Worm (Caenorhabditis elegans) whole organism, midembryonic: ENCODE data around the gene C05D12.1.
A peak's percentile ranks its signal among the peaks of the same experiment; 100 is the strongest.
"Not testable (repeated sequence)": the region's sequence is repeated elsewhere in the genome, so short reads cannot be mapped to it uniquely, and the experiment has no call there.

Source experiments
- T22C8.4 ChIP-seq: fragments of 200-800 bp; sonication (Bioruptor generic); IDR thresholded peaks from 2 replicates; pipeline ENCODE4 v1.3.6; 2022; ENCODE audit warnings: missing genetic modification characterization, missing compliant biosample characterization
- cog-1 ChIP-seq: sonication (generic microtip); optimal IDR thresholded peaks from 2 replicates; lab custom pipeline; 2016; ENCODE audit warnings: missing genetic modification characterization, missing compliant biosample characterization
- flt-1 ChIP-seq: fragments of 200-800 bp; sonication (Bioruptor generic); IDR thresholded peaks from 2 replicates; pipeline ENCODE4 v1.3.6; 2022; ENCODE audit warnings: missing genetic modification characterization, missing compliant biosample characterization
- klf-2 ChIP-seq: fragments of 200-800 bp; sonication (Bioruptor generic); conservative IDR thresholded peaks from 2 replicates; pipeline ENCODE4 v1.3.6; 2022; ENCODE audit warnings: missing genetic modification reagents, missing genetic modification characterization, missing compliant biosample characterization
- med-1 ChIP-seq: sonication (generic microtip); optimal IDR thresholded peaks from 2 replicates; lab custom pipeline; 2017; ENCODE audit warnings: missing genetic modification characterization, mild to moderate bottlenecking, missing compliant biosample characterization, antibody characterized with exemption, missing genetic modification reagents; ENCODE audit not compliant: insufficient read depth
- ref-1 ChIP-seq: fragments of 200-800 bp; sonication (Bioruptor generic); conservative IDR thresholded peaks from 2 replicates; pipeline ENCODE4 v1.3.6; 2022; ENCODE audit warnings: missing genetic modification reagents, missing genetic modification characterization, missing compliant biosample characterization
- tab-1 ChIP-seq: fragments of 200-800 bp; sonication (Bioruptor generic); IDR thresholded peaks from 2 replicates; pipeline ENCODE4 v1.3.6; 2022; ENCODE audit warnings: missing genetic modification characterization, missing compliant biosample characterization
- ztf-23 ChIP-seq: fragments of 200-800 bp; sonication (Bioruptor generic); IDR thresholded peaks from 2 replicates; pipeline ENCODE4 v1.3.6; 2022; ENCODE audit warnings: missing genetic modification reagents, missing genetic modification characterization, missing compliant biosample characterization
- ztf-29 ChIP-seq: fragments of 200-800 bp; sonication (Bioruptor generic); IDR thresholded peaks from 2 replicates; pipeline ENCODE4 v1.3.6; 2022; ENCODE audit warnings: missing genetic modification reagents, missing genetic modification characterization, missing compliant biosample characterization

The C05D12.1 gene

DNA sequence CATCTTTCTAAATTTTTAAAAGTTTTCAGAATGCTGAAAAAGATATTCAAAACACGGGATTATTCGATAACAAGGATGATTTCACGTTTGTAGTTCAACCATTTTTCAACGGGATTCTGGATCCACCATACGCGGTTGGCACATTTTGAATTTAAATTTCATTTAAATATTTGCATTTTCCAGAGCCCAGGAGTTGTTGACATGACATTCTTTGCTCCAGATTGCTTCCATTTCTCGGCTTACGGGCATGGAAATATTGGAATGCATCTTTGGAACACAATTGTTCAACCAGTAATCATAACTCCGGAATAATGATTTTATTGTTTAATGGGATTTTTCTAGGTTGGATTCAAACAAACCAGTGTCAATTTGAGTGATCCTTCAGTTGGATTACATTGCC, 35.3 kb upstream of the C05D12.1 start:
- no peak for TF ChIP-seq T22C8.4
- TF ChIP-seq tab-1 (GFP tag; lab: Robert Waterston, UW), result no peak
- TF ChIP-seq cog-1, result no peak
- TF ChIP-seq ztf-23 (GFP tag; lab: Robert Waterston, UW), result no peak
- no peak for TF ChIP-seq flt-1
- TF ChIP-seq klf-2, result no peak

DNA sequence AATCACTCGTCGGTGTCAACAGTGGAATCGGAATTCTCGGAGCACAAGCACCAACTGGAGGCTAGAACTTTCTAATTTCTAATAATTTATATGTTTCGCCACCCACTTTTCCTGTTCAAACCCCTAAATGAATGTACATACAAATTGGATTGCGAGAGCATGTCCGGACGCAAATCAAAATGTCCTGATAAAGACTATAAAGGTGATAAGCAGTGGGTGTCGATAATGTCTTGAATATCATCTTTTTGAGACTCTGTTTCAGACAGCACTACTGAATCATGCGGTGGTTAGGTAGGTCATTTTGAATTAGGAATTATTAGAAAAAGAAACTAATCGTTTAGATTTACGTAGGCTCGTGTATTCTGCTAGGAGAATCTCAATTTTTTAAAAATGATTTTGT, 33.2 kb upstream of the C05D12.1 start, which contains the start of gene W02B12.1:
W02B12.1 (plus strand) TSS at position 269 of the 400 bp plus-strand sequence.
- TF ChIP-seq klf-2, result no peak
- no peak for TF ChIP-seq tab-1 (GFP tag; lab: Robert Waterston, UW)
- TF ChIP-seq flt-1, result no peak
- no peak for TF ChIP-seq ref-1 (GFP tag; lab: Robert Waterston, UW)
- no peak for TF ChIP-seq med-1
- TF ChIP-seq ztf-29 (GFP tag; lab: Robert Waterston, UW), result no peak
- TF ChIP-seq cog-1, result no peak
- TF ChIP-seq T22C8.4, result no peak
- TF ChIP-seq ztf-23 (GFP tag; lab: Robert Waterston, UW), result no peak

DNA sequence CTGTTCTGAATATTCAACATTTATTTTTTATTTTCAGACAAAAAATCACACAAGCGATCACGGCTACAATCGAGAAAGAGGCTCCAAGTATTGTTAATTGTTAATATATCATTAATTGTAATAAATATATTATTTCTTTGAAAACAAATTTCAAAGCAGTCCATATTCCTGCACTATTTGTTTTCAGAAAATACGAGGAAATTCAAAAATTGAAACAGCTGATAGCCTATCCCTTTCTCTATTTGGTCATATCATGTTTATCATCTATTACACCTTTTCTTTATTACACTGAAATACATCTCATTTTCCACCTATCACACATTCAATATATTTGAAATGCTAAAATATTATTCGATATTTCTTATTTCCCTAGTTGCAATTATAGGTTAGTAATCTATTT, 29.4 kb upstream of the C05D12.1 start, which contains the start of gene W02B12.13:
W02B12.13 (plus strand) TSS at position 301 of the 400 bp plus-strand sequence.
- TF ChIP-seq ref-1 (GFP tag; lab: Robert Waterston, UW), result no peak
- no peak for TF ChIP-seq ztf-23 (GFP tag; lab: Robert Waterston, UW)
- no peak for TF ChIP-seq flt-1
- no peak for TF ChIP-seq cog-1
- no peak for TF ChIP-seq T22C8.4

DNA sequence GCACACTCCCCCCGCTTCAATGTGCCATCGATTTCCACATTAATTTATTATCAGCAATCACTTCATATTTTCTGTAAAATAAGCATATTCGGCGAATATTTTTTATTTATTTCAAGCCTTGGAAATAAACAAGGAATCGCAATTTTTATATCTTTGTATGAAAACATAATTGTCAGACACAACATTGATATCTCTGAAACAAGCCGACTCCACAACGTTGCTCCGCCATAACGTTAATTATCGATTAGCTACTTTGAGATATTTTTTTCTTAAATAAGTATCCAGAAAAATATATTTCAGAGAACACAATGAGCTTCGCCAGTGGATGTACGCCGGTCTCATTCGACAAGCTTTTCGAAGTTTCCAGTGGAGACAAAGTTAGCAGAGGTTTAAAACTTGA, 28.3 kb upstream of the C05D12.1 start, which contains the start of gene adbp-1:
adbp-1 (plus strand) TSS at position 301 of the 400 bp plus-strand sequence.
- TF ChIP-seq flt-1 (no peak), T22C8.4 (no peak), ztf-29 (GFP tag; lab: Robert Waterston, UW) (no peak), klf-2 (no peak), ref-1 (GFP tag; lab: Robert Waterston, UW) (no peak), med-1 (no peak), tab-1 (GFP tag; lab: Robert Waterston, UW) (no peak)

DNA sequence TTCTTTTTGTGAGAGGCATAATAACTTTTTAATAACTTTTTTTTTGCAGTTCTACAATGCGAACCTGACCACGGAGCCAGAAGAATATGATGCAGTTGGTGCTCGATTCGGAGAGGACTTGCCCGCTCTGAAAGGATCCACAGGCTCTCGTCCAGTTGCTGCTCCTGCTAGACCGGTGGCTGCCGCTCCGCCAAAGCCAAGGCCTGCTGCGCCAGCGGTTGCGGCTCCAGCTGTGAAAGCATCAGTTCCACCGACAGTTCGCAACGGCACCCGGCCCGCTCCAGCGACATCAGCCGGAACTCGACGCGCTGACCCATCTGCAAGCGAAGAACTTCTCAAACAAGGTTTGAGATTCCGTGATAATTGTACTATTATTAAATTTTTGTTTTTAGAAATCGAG, 27.6 kb upstream of the C05D12.1 start:
- TF ChIP-seq ztf-23 (GFP tag; lab: Robert Waterston, UW), result no peak
- TF ChIP-seq flt-1, result no peak
- no peak for TF ChIP-seq cog-1
- no peak for TF ChIP-seq ref-1 (GFP tag; lab: Robert Waterston, UW)
- no peak for TF ChIP-seq T22C8.4
- TF ChIP-seq klf-2, result no peak
- TF ChIP-seq tab-1 (GFP tag; lab: Robert Waterston, UW), result no peak
- no peak for TF ChIP-seq ztf-29 (GFP tag; lab: Robert Waterston, UW)
- no peak for TF ChIP-seq med-1

DNA sequence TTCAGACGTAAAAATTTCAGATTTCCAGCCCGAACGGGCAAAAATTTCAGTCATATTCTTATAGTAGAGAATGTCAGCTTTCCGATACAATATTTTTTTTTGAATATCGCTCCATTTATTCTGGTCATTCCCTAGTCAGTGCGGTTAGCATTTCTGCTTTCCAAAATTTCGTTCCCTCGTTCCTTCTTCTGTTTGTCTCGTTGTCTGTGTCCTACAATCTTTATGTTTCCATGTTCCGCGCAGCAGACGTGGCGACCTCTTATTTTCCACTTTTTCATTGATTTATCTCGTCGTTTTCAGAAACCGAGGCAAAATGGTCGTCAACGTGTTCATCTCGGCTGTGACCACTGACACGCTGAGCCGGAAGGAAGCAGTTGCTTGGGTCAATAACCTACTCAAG, 26.9 kb upstream of the C05D12.1 start, which contains the start of gene ebp-2:
ebp-2 (plus strand) TSS at position 301 of the 400 bp plus-strand sequence.
- TF ChIP-seq tab-1 (GFP tag; lab: Robert Waterston, UW); flt-1; ref-1 (GFP tag; lab: Robert Waterston, UW): not testable (repeated sequence)

DNA sequence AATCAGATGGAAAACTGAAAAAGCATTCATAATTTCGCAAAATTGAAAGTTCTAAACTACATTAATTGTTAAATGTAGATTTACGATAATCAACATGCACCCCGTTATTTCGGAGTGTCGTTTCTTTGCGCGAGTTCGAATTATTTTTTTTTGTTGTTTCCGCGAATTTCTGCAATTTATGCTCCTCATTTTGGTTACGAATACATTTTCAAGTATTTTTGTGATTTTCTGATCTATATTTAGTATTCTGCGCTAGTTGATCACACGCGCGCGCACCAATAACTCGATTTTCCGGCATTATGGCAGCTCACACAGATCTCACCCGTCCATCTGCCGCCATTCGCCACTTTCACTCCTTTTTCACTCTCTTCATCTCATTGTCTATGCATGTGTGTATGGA, 24.7 kb upstream of the C05D12.1 start, which contains the start of gene VW02B12L.2:
VW02B12L.2 (minus strand) TSS at position 65 of the 400 bp plus-strand sequence.
- TF ChIP-seq ztf-23 (GFP tag; lab: Robert Waterston, UW) (no peak), med-1 (no peak), cog-1 (peak; percentile 16)

DNA sequence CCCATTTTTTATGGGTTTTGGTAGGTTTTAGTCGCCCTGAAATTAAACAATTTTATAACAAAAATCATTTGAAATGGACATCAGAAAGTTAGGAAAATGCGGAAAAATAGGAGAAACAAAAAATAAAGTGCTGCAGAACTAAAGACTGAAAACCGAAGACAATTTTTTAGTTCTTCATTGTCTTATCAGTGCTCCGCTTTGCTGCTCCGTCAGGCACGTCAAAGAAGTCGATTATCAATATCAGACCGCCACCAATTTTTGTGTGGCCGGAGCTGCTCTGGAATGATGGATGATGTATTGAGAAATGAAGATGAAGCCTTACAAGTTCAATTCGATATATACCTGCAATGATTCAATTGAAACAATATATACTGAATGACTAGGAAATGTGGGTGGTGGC, 22.8 kb upstream of the C05D12.1 start, which contains the start of gene vha-6:
vha-6 (minus strand) TSS at position 36 of the 400 bp plus-strand sequence.
- TF ChIP-seq flt-1 (no peak), klf-2 (no peak), T22C8.4 (no peak), med-1 (no peak), ref-1 (GFP tag; lab: Robert Waterston, UW) (no peak), tab-1 (GFP tag; lab: Robert Waterston, UW) (no peak), ztf-23 (GFP tag; lab: Robert Waterston, UW) (no peak), cog-1 (no peak), ztf-29 (GFP tag; lab: Robert Waterston, UW) (no peak)

DNA sequence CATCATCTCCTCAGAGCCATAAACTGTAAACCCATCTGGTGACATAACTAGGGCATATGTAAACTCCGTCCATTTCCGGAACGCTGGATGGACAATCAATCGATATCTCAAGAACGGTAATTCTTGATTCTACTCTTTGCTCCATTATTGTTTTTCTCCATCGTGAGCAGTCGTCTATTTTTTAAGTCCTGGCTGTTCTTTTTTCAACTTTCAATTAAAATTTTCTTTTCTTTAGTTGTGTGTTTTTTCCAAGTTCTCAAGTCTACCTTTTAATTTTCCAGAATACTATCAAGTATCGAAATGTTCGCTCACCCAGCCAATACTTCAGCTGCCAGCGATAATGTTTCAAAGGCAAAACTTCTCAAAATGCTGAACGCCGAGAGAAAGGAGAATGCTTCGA, 18.4 kb upstream of the C05D12.1 start, which contains the start of gene C05D12.5:
C05D12.5 (plus strand) TSS at position 301 of the 400 bp plus-strand sequence.
- TF ChIP-seq ref-1 (GFP tag; lab: Robert Waterston, UW) (no peak), klf-2 (no peak), flt-1 (no peak), ztf-29 (GFP tag; lab: Robert Waterston, UW) (no peak), ztf-23 (GFP tag; lab: Robert Waterston, UW) (no peak), cog-1 (no peak), med-1 (no peak), tab-1 (GFP tag; lab: Robert Waterston, UW) (no peak), T22C8.4 (no peak)

DNA sequence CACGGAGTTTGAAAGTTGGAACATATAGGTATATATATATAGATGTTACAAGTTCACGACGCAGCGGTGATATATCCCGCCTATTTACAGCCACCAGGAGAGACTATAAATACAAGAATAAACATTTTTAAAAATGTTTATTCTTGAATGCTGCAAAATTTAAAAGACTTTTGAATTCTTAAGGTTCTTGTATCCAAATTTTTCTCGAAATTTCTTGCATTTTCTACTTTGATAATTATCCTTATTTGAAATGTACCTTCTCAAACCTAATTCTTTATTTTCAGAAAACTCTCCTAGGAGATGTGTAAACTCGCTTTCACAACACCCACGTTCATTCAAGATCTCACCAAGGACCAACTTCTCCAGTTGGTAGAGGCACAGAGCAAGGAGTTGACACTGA, 16.0 kb upstream of the C05D12.1 start, which contains the start of gene C05D12.4:
C05D12.4 (plus strand) TSS at position 301 of the 400 bp plus-strand sequence.
- TF ChIP-seq med-1 (no peak), cog-1 (no peak), ztf-29 (GFP tag; lab: Robert Waterston, UW) (no peak), klf-2 (no peak), ref-1 (GFP tag; lab: Robert Waterston, UW) (no peak), flt-1 (no peak), tab-1 (GFP tag; lab: Robert Waterston, UW) (no peak), T22C8.4 (no peak)

DNA sequence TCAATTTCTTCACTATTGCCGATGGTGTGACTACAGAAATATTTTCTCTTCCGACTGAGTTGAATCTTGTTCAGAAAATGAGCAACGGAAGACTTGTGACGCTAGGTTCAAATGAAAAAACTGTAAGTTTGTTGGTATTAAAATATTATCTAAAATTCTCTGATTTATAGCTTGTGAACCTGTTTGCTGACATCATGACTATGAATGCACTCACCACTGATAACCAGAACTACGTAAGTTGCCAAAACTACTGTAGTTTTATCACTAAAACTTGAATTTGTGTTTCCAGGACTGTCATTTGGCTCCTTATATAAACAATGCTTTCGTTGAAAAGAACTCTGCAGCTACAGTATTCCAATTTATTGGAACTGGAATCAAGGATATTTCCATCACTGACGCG, 13.0 kb upstream of the C05D12.1 start:
- no peak for TF ChIP-seq ztf-23 (GFP tag; lab: Robert Waterston, UW)
- no peak for TF ChIP-seq ztf-29 (GFP tag; lab: Robert Waterston, UW)
- no peak for TF ChIP-seq med-1
- no peak for TF ChIP-seq cog-1
- no peak for TF ChIP-seq flt-1
- no peak for TF ChIP-seq tab-1 (GFP tag; lab: Robert Waterston, UW)
- TF ChIP-seq klf-2, result no peak
- no peak for TF ChIP-seq T22C8.4
- no peak for TF ChIP-seq ref-1 (GFP tag; lab: Robert Waterston, UW)
